Fruit fly (Drosophila melanogaster) whole organism, embryonic: Measurements from ENCODE around the gene qtc.

Experiments
- Aef1 ChIP-seq: fragments of 200-800 bp; sonication (Bioruptor generic); IDR thresholded peaks from 3 replicates; pipeline ENCODE4 v1.3.6; 2022; ENCODE audit warnings: missing biosample characterization, missing genetic modification characterization
- Antp ChIP-seq: fragments of 200-800 bp; sonication (Bioruptor generic); optimal IDR thresholded peaks from 3 replicates; lab custom pipeline; 2016; ENCODE audit warnings: missing biosample characterization, missing genetic modification characterization
- Atf6 ChIP-seq: fragments of 200-800 bp; sonication (Bioruptor generic); IDR thresholded peaks from 2 replicates; pipeline ENCODE4 v1.3.6; 2022; ENCODE audit warnings: missing biosample characterization, missing genetic modification characterization
- B-H1 ChIP-seq: fragments of 200-800 bp; sonication (Bioruptor generic); IDR thresholded peaks from 3 replicates; pipeline ENCODE4 v1.3.6; 2022; ENCODE audit warnings: missing biosample characterization, missing genetic modification characterization
- C15 ChIP-seq: fragments of 200-800 bp; sonication (Bioruptor generic); IDR thresholded peaks from 3 replicates; pipeline ENCODE4 v1.3.6; 2022; ENCODE audit warnings: missing biosample characterization, missing genetic modification characterization
- CG1024 ChIP-seq: fragments of 200-800 bp; sonication (Bioruptor generic); IDR thresholded peaks from 2 replicates; pipeline ENCODE4 v1.3.6; 2022; ENCODE audit warnings: missing biosample characterization, missing genetic modification characterization
- CG10366 ChIP-seq: fragments of 200-800 bp; sonication (Bioruptor generic); IDR thresholded peaks from 2 replicates; pipeline ENCODE4 v1.3.6; 2022; ENCODE audit warnings: missing biosample characterization, missing genetic modification characterization
- CG11085 ChIP-seq: fragments of 200-800 bp; sonication (Bioruptor generic); IDR thresholded peaks from 2 replicates; pipeline ENCODE4 v1.3.6; 2022; ENCODE audit warnings: missing biosample characterization, missing genetic modification characterization
- CG12219 ChIP-seq: fragments of 200-800 bp; sonication (Bioruptor generic); optimal IDR thresholded peaks from 3 replicates; lab custom pipeline; 2018; ENCODE audit warnings: missing biosample characterization, mild to moderate bottlenecking, missing genetic modification characterization
- CG14441 ChIP-seq: fragments of 200-800 bp; sonication (Bioruptor generic); IDR thresholded peaks from 2 replicates; pipeline ENCODE4 v1.3.6; 2022; ENCODE audit warnings: missing biosample characterization, missing genetic modification characterization
- CG14710 ChIP-seq: fragments of 200-800 bp; sonication (Bioruptor generic); optimal IDR thresholded peaks from 3 replicates; lab custom pipeline; 2019; ENCODE audit warnings: missing biosample characterization, mild to moderate bottlenecking, missing genetic modification characterization, moderate library complexity
- CG17802 ChIP-seq: fragments of 200-800 bp; sonication (Bioruptor generic); optimal IDR thresholded peaks from 2 replicates; lab custom pipeline; 2018; ENCODE audit warnings: missing biosample characterization, mild to moderate bottlenecking, missing genetic modification characterization, moderate library complexity
- CG18262 ChIP-seq: fragments of 200-800 bp; optimal IDR thresholded peaks from 3 replicates; lab custom pipeline; 2019; ENCODE audit warnings: missing biosample characterization, mild to moderate bottlenecking, missing genetic modification characterization, moderate library complexity
- CG31224 ChIP-seq: fragments of 200-800 bp; sonication (Bioruptor generic); IDR thresholded peaks from 2 replicates; pipeline ENCODE4 v1.3.6; 2022; ENCODE audit warnings: missing biosample characterization, missing genetic modification characterization
- CG34376 ChIP-seq: fragments of 200-800 bp; sonication (Bioruptor generic); optimal IDR thresholded peaks from 2 replicates; lab custom pipeline; 2018; ENCODE audit warnings: missing biosample characterization, mild to moderate bottlenecking, missing genetic modification characterization
- CG34422 ChIP-seq: fragments of 200-800 bp; sonication (Bioruptor generic); IDR thresholded peaks from 3 replicates; pipeline ENCODE4 v1.3.6; 2022; ENCODE audit warnings: missing biosample characterization, missing genetic modification characterization
- CG4424 ChIP-seq: fragments of 200-800 bp; sonication (Bioruptor generic); optimal IDR thresholded peaks from 3 replicates; lab custom pipeline; 2016; ENCODE audit warnings: missing biosample characterization, missing genetic modification characterization
- CG4820 ChIP-seq: fragments of 200-800 bp; sonication (Bioruptor generic); optimal IDR thresholded peaks from 3 replicates; lab custom pipeline; 2016; ENCODE audit warnings: missing biosample characterization, missing genetic modification characterization
- CG5180 ChIP-seq: fragments of 200-800 bp; sonication (Bioruptor generic); optimal IDR thresholded peaks from 3 replicates; lab custom pipeline; 2017; ENCODE audit warnings: missing biosample characterization, missing genetic modification characterization, mild to moderate bottlenecking, moderate library complexity, missing genetic modification reagents
- CG6854 ChIP-seq: fragments of 200-800 bp; sonication (Bioruptor generic); optimal IDR thresholded peaks from 3 replicates; lab custom pipeline; 2017; ENCODE audit warnings: missing biosample characterization, mild to moderate bottlenecking, missing genetic modification characterization
- CG7556 ChIP-seq: fragments of 200-800 bp; sonication (Bioruptor generic); optimal IDR thresholded peaks from 2 replicates; lab custom pipeline; 2017; ENCODE audit warnings: missing biosample characterization, mild to moderate bottlenecking, missing genetic modification characterization
- CG7839 ChIP-seq: fragments of 200-800 bp; sonication (Bioruptor generic); optimal IDR thresholded peaks from 3 replicates; lab custom pipeline; 2018; ENCODE audit warnings: missing biosample characterization, mild to moderate bottlenecking, missing genetic modification characterization, moderate library complexity
- CTCF ChIP-seq: fragments of 200-800 bp; sonication (Bioruptor generic); optimal IDR thresholded peaks from 2 replicates; lab custom pipeline; 2017; ENCODE audit warnings: missing biosample characterization, mild to moderate bottlenecking, missing genetic modification characterization, moderate library complexity
- Camta ChIP-seq: fragments of 200-800 bp; sonication (Bioruptor generic); optimal IDR thresholded peaks from 2 replicates; lab custom pipeline; 2016; ENCODE audit warnings: missing biosample characterization, missing genetic modification characterization
- Drgx ChIP-seq: fragments of 200-800 bp; sonication (Bioruptor generic); IDR thresholded peaks from 2 replicates; pipeline ENCODE4 v1.3.6; 2022; ENCODE audit warnings: missing biosample characterization, missing genetic modification characterization
- Fer3 ChIP-seq: fragments of 200-800 bp; sonication (Bioruptor generic); optimal IDR thresholded peaks from 2 replicates; lab custom pipeline; 2018; ENCODE audit warnings: missing biosample characterization, mild to moderate bottlenecking, missing genetic modification characterization, moderate library complexity
- GATAe ChIP-seq: fragments of 200-800 bp; sonication (Bioruptor generic); conservative IDR thresholded peaks from 2 replicates; pipeline ENCODE4 v1.3.6; 2022; ENCODE audit warnings: missing biosample characterization, missing genetic modification characterization
- Hr39 ChIP-seq: fragments of >200 bp; optimal IDR thresholded peaks from 2 replicates; lab custom pipeline; 2017
- Hsf ChIP-seq: fragments of 200-800 bp; sonication (Bioruptor generic); optimal IDR thresholded peaks from 3 replicates; lab custom pipeline; 2016; ENCODE audit warnings: missing biosample characterization, missing genetic modification characterization
- MTF-1 ChIP-seq: fragments of 200-800 bp; sonication (Bioruptor generic); optimal IDR thresholded peaks from 2 replicates; lab custom pipeline; 2018; ENCODE audit warnings: missing biosample characterization, mild to moderate bottlenecking, missing genetic modification characterization, borderline replicate concordance
- Nf-YB ChIP-seq: fragments of 200-800 bp; sonication (Bioruptor generic); optimal IDR thresholded peaks from 3 replicates; lab custom pipeline; 2019; ENCODE audit warnings: missing biosample characterization, mild to moderate bottlenecking, missing genetic modification characterization, moderate library complexity
- Sox102F ChIP-seq: fragments of 200-800 bp; sonication (Bioruptor generic); optimal IDR thresholded peaks from 2 replicates; lab custom pipeline; 2018; ENCODE audit warnings: missing biosample characterization, mild to moderate bottlenecking, missing genetic modification characterization, moderate library complexity
- Xbp1 ChIP-seq: fragments of 200-800 bp; sonication (Bioruptor generic); optimal IDR thresholded peaks from 3 replicates; lab custom pipeline; 2016; ENCODE audit warnings: missing biosample characterization, mild to moderate bottlenecking, missing genetic modification characterization
- YL-1 ChIP-seq: fragments of 200-800 bp; sonication (Bioruptor generic); optimal IDR thresholded peaks from 3 replicates; lab custom pipeline; 2017; ENCODE audit warnings: missing biosample characterization, mild to moderate bottlenecking, missing genetic modification characterization
- chn ChIP-seq: fragments of 200-800 bp; sonication (Bioruptor generic); optimal IDR thresholded peaks from 2 replicates; lab custom pipeline; 2016; ENCODE audit warnings: missing biosample characterization, missing genetic modification characterization
- corto ChIP-seq: fragments of 200-800 bp; sonication (Bioruptor generic); optimal IDR thresholded peaks from 2 replicates; lab custom pipeline; 2016; ENCODE audit warnings: missing biosample characterization, mild to moderate bottlenecking, missing genetic modification characterization, moderate library complexity
- crp ChIP-seq, 2 experiments: fragments of 200-800 bp; sonication (Bioruptor generic); optimal IDR thresholded peaks; 2 replicates in 1 of 2; 3 replicates in 1 of 2; lab custom pipeline; 2017; ENCODE audit warnings: missing biosample characterization in 2 of 2, missing genetic modification characterization in 2 of 2, mild to moderate bottlenecking in 1 of 2, moderate library complexity in 1 of 2
- cwo ChIP-seq: fragments of 200-800 bp; sonication (Bioruptor generic); optimal IDR thresholded peaks from 3 replicates; lab custom pipeline; 2017; ENCODE audit warnings: missing biosample characterization, missing genetic modification characterization, mild to moderate bottlenecking, moderate library complexity, missing genetic modification reagents
- fd3F ChIP-seq: fragments of 200-800 bp; sonication (Bioruptor generic); optimal IDR thresholded peaks from 2 replicates; lab custom pipeline; 2018; ENCODE audit warnings: missing biosample characterization, mild to moderate bottlenecking, missing genetic modification characterization, moderate library complexity
- ftz-f1 ChIP-seq: fragments of 200-800 bp; sonication (Bioruptor generic); optimal IDR thresholded peaks from 2 replicates; lab custom pipeline; 2016; ENCODE audit warnings: missing biosample characterization, missing genetic modification characterization
- jing ChIP-seq: fragments of 200-800 bp; sonication (Bioruptor generic); optimal IDR thresholded peaks from 2 replicates; lab custom pipeline; 2018; ENCODE audit warnings: missing biosample characterization, mild to moderate bottlenecking, missing genetic modification characterization
- ken ChIP-seq: fragments of 200-800 bp; sonication (Bioruptor generic); IDR thresholded peaks from 3 replicates; pipeline ENCODE4 v1.3.6; 2022; ENCODE audit warnings: missing biosample characterization, missing genetic modification characterization
- repo ChIP-seq: fragments of 200-800 bp; sonication (Bioruptor generic); optimal IDR thresholded peaks from 2 replicates; lab custom pipeline; 2016; ENCODE audit warnings: missing biosample characterization, missing genetic modification characterization
- row ChIP-seq: fragments of 200-800 bp; sonication (Bioruptor generic); IDR thresholded peaks from 3 replicates; pipeline ENCODE4 v1.3.6; 2022; ENCODE audit warnings: missing biosample characterization, missing genetic modification characterization
- sisA ChIP-seq: fragments of 200-800 bp; sonication (Bioruptor generic); IDR thresholded peaks from 2 replicates; pipeline ENCODE4 v1.3.6; 2022; ENCODE audit warnings: missing biosample characterization, missing genetic modification characterization
- ssp ChIP-seq: fragments of 200-800 bp; sonication (Bioruptor generic); IDR thresholded peaks from 2 replicates; pipeline ENCODE4 v1.3.6; 2022; ENCODE audit warnings: missing biosample characterization, missing genetic modification characterization
- stc ChIP-seq: fragments of 200-800 bp; sonication (Bioruptor generic); IDR thresholded peaks from 2 replicates; pipeline ENCODE4 v1.3.6; 2022; ENCODE audit warnings: missing biosample characterization, missing genetic modification characterization
- unpg ChIP-seq: fragments of 200-800 bp; sonication (Bioruptor generic); optimal IDR thresholded peaks from 3 replicates; lab custom pipeline; 2018; ENCODE audit warnings: missing biosample characterization, mild to moderate bottlenecking, missing genetic modification characterization, moderate library complexity
- vnd ChIP-seq: fragments of 200-800 bp; sonication (Bioruptor generic); IDR thresholded peaks from 3 replicates; pipeline ENCODE4 v1.3.6; 2022; ENCODE audit warnings: missing biosample characterization, missing genetic modification characterization; ENCODE audit not compliant: partially characterized antibody

qtc gene

dm6 chr2L:5044892-5045619 lies 15.6 kb upstream of the qtc start (continued):
- TF ChIP-seq ken (peak; percentile 60; the same call in 2 of the 3 replicates), CG12219 (GFP tag; lab: Kevin White, UChicago) (no peak), CG7839 (peak; percentile 61), ssp (no peak), ftz-f1 (GFP tag; lab: Kevin White, UChicago) (peak; percentile 43), CG34422 (peak; percentile 48; the same call in 2 of the 3 replicates), CG17802 (tag; lab: Kevin White, UChicago) (no peak), Hsf (peak; percentile 27), GATAe (GFP tag; lab: Robert Waterston, UW) (no peak), Drgx (GFP tag; lab: Robert Waterston, UW) (peak; percentile 38), unpg (GFP tag; lab: Kevin White, UChicago) (peak; percentile 52), CG4424 (peak; percentile 63), row (GFP tag; lab: Robert Waterston, UW) (peak; percentile 71), chn (peak; percentile 51), Camta (GFP tag; lab: Kevin White, UChicago) (peak; percentile 35), Aef1 (GFP tag; lab: Robert Waterston, UW) (peak; percentile 30; the same call in 1 of the 3 replicates), CG10366 (peak; percentile 47), Fer3 (peak; percentile 21), Nf-YB (GFP tag; lab: Kevin White, UChicago) (peak; percentile 43), cwo (GFP tag; lab: Kevin White, UChicago) (peak; percentile 53), Sox102F (GFP tag; lab: Kevin White, UChicago) (peak; percentile 67), fd3F (GFP tag; lab: Kevin White, UChicago) (peak; percentile 41), CG7556 (peak; percentile 78), corto (GFP tag; lab: Kevin White, UChicago) (no peak), Atf6 (GFP tag; lab: Robert Waterston, UW) (peak; percentile 61; the same call in 1 of the 2 replicates), CG14710 (peak; percentile 39), Antp (GFP tag; lab: Kevin White, UChicago) (peak; percentile 39), MTF-1 (GFP tag; lab: Kevin White, UChicago) (peak; percentile 5), B-H1 (GFP tag; lab: Robert Waterston, UW) (0 out of 3 replicates have a peak, but pooled peaks have one; percentile 10), CG1024 (GFP tag; lab: Robert Waterston, UW) (peak; percentile 45; the same call in 1 of the 2 replicates), YL-1 (GFP tag; lab: Kevin White, UChicago) (no peak), CG31224 (GFP tag; lab: Robert Waterston, UW) (peak; percentile 18; the same call in 1 of the 2 replicates), Hr39 (lab: Kevin White, UChicago) (no peak), vnd (GFP tag; lab: Robert Waterston, UW) (no peak), Xbp1 (GFP tag; lab: Kevin White, UChicago) (peak; percentile 47), CG6854 (GFP tag; lab: Kevin White, UChicago) (no peak), repo (GFP tag; lab: Kevin White, UChicago) (peak; percentile 48), jing (GFP tag; lab: Kevin White, UChicago) (no peak), sisA (peak; percentile 35; the same call in 1 of the 2 replicates), stc (peak; percentile 41; the same call in 1 of the 2 replicates), CG14441 (GFP tag; lab: Robert Waterston, UW) (peak; percentile 67), CG5180 (GFP tag; lab: Kevin White, UChicago) (peak; percentile 26), CG4820 (GFP tag; lab: Kevin White, UChicago) (peak; percentile 10), crp (GFP tag; optimal IDR thresholded peaks at IDR 0.05; lab: Kevin White, UChicago) (peak in 1 of 2 experiments; percentile 1), CG11085 (GFP tag; lab: Robert Waterston, UW) (peak; percentile 43; the same call in 1 of the 2 replicates), CTCF (peak; percentile 18), CG34376 (no peak), C15 (GFP tag; lab: Robert Waterston, UW) (0 out of 3 replicates have a peak, but pooled peaks have one; percentile 21), CG18262 (tag; lab: Kevin White, UChicago) (peak; percentile 75)
